Fruit fly (Drosophila melanogaster): ENCODE measurements around the gene GCC185.

DNA sequence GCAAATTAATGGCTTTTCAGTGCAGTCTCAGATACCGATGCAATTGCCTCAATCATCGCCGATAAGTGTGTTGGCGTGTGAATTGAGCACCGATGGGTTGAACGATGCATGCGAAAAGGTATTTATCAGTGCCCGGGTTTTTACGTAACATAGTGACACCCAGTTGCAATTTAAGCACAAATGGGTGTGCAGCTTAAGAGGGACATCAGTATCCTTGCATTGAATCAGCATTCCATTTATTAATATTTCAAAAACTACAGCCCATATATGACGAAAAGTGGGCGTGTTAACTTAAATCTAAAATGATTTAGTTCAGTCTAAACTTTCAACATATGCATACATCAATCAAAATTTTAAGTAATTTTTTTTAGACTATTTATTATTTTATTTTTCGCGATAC, 22.3 kb downstream of the GCC185 start, which contains the start of gene ssp5:
- TF ChIP-seq CG8478 (optimal IDR thresholded peaks at IDR 0.05) (no peak), Dll (optimal IDR thresholded peaks at IDR 0.05) (no peak), pan (optimal IDR thresholded peaks at IDR 0.05) (no peak), psq (optimal IDR thresholded peaks at IDR 0.05) (no peak), usp (GFP tag; optimal IDR thresholded peaks at IDR 0.05) (no peak)

Measured in whole organism.